Worm (Caenorhabditis elegans): ENCODE data around the gene B0361.4.

ce11 chrIII:7290462-7290861 lies 31.7 kb downstream of the B0361.4 start, which contains the start of gene algn-11:
- TF ChIP-seq skn-1 (tag; optimal IDR thresholded peaks at IDR 0.05) (no peak), pha-4 (GFP tag; IDR thresholded peaks at IDR 0.05) (no peak), pha-4 (tag; optimal IDR thresholded peaks at IDR 0.05) (no peak), nhr-237 (tag; optimal IDR thresholded peaks at IDR 0.05) (no peak), snpc-4 (tag; optimal IDR thresholded peaks at IDR 0.05) (no peak), saeg-2 (GFP tag; IDR thresholded peaks at IDR 0.05) (no peak), nhr-28 (tag; optimal IDR thresholded peaks at IDR 0.05) (no peak), hlh-30 (tag; optimal IDR thresholded peaks at IDR 0.05; ENCODE audit: insufficient read depth) (no peak)
